Worm (Caenorhabditis elegans): Measurements from ENCODE around the gene C07B5.2.

Gene C07B5.2

DNA sequence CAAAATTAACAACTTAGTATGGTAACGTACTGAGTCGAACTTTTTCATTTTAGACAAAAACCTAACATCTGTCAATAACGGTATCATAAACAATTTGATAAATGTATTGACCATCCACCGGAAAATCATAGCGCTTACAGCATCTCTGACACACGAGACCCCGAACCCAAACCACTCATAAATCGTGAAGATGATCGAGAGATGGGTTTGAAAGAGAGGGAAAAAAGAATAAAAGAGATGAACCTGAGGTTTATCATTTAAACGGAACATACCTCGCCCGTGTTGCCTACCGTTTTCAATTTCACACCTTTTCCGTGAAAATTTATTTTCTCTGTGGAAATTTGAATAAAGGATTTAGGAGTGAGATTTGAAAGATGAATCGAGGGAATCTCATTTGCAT lies 27.4 kb downstream of the C07B5.2 start:
- no peak for TF ChIP-seq snpc-4 (tag; optimal IDR thresholded peaks at IDR 0.05)
- TF ChIP-seq ceh-20 (GFP tag; IDR thresholded peaks at IDR 0.05) = 0 out of 2 replicates have a peak, but pooled peaks have one; percentile 23
- TF ChIP-seq nhr-11 (tag; optimal IDR thresholded peaks at IDR 0.05) = no peak
- peak; percentile 5 for TF ChIP-seq hlh-11 (tag; optimal IDR thresholded peaks at IDR 0.05)
- TF ChIP-seq saeg-2 (GFP tag; IDR thresholded peaks at IDR 0.05) = no peak
- TF ChIP-seq nhr-28 (tag; optimal IDR thresholded peaks at IDR 0.05) = peak; percentile 24
- TF ChIP-seq zip-2 (tag; optimal IDR thresholded peaks at IDR 0.05) = no peak
- TF ChIP-seq nhr-41 (GFP tag; IDR thresholded peaks at IDR 0.05) = no peak
- peak; percentile 55 for TF ChIP-seq hlh-30 (tag; optimal IDR thresholded peaks at IDR 0.05; ENCODE audit: insufficient read depth)
- no peak for TF ChIP-seq lin-15B (tag; optimal IDR thresholded peaks at IDR 0.05)

- TF ChIP-seq zag-1 (tag; optimal IDR thresholded peaks at IDR 0.05) (no peak), aha-1 (tag) (peak; percentile 88)
Observed at ce11 chrX:9486160-9486559, 30.8 kb downstream of the C07B5.2 start.

- peak in 1 of 2 experiments; percentile 89 for TF ChIP-seq unc-62 (GFP tag; optimal IDR thresholded peaks at IDR 0.05 in 1 of 2)
- no peak for TF ChIP-seq unc-62 (tag; optimal IDR thresholded peaks at IDR 0.05)
- no peak for TF ChIP-seq nhr-10 (tag; optimal IDR thresholded peaks at IDR 0.05)
Observed at ce11 chrX:9483754-9484153, 33.3 kb downstream of the C07B5.2 start.

DNA sequence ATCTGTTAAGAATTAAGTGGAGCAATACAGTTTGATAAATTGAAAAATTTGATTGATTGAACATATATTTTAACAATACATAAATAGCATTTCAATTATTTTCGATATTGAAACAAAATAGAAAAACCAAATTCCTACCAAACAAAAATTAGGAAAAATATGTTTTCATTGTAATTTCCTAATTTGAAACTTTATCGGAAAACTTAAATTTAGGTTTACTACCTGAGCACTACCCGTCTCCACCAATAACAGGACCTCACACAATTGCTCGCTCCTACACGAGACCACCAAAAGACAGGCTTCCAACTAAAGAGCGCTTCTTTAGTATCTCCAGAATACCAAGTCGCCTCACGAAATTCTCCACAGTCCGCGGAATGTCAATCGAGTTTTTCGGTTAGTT lies 40.3 kb downstream of the C07B5.2 start:
- TF ChIP-seq skn-1 (tag; optimal IDR thresholded peaks at IDR 0.05) (no peak), aha-1 (tag) (peak; percentile 92)

ce11 chrX:9472170-9472569 lies 44.8 kb downstream of the C07B5.2 start, which contains the start of gene gap-2:
gap-2 (plus strand) TSS chrX:9472470.
- TF ChIP-seq mxl-2 (GFP tag; conservative IDR thresholded peaks at IDR 0.05) (no peak), attf-4 (tag; optimal IDR thresholded peaks at IDR 0.05) (no peak)

- TF ChIP-seq lir-3 (tag; optimal IDR thresholded peaks at IDR 0.05) (peak; percentile 79), mes-2 (tag; optimal IDR thresholded peaks at IDR 0.05; ENCODE audit: poor library complexity, severe bottlenecking) (peak; percentile 78), F44E2.7 (GFP tag; IDR thresholded peaks at IDR 0.05) (no peak), hmg-1.1 (GFP tag; IDR thresholded peaks at IDR 0.05) (peak; percentile 96), spr-1 (tag; optimal IDR thresholded peaks at IDR 0.05) (peak; percentile 81), ceh-62 (tag; optimal IDR thresholded peaks at IDR 0.05) (no peak), nhr-10 (tag; optimal IDR thresholded peaks at IDR 0.05) (no peak), unc-62 (GFP tag; optimal IDR thresholded peaks at IDR 0.05 in 1 of 2) (no peak), unc-62 (tag; optimal IDR thresholded peaks at IDR 0.05) (no peak), nhr-41 (GFP tag; IDR thresholded peaks at IDR 0.05) (peak; percentile 84), ZK546.5 (tag; optimal IDR thresholded peaks at IDR 0.05) (no peak), duxl-1 (tag; optimal IDR thresholded peaks at IDR 0.05; ENCODE audit: poor library complexity) (peak; percentile 90), T26A8.4 (GFP tag; IDR thresholded peaks at IDR 0.05) (peak; percentile 88), ZK337.2 (GFP tag; IDR thresholded peaks at IDR 0.05) (peak; percentile 67), pqm-1 (tag; optimal IDR thresholded peaks at IDR 0.05) (no peak), set-16 (GFP tag; IDR thresholded peaks at IDR 0.05) (no peak), arid-1 (GFP tag; conservative IDR thresholded peaks at IDR 0.05) (peak; percentile 79; the same call in 1 of the 2 replicates), madf-9 (GFP tag; conservative IDR thresholded peaks at IDR 0.05) (peak; percentile 89), jun-1 (tag; optimal IDR thresholded peaks at IDR 0.05) (peak; percentile 71), nhr-6 (tag; optimal IDR thresholded peaks at IDR 0.05) (peak; percentile 10), ztf-11 (tag; optimal IDR thresholded peaks at IDR 0.05) (no peak), nhr-11 (tag; optimal IDR thresholded peaks at IDR 0.05) (peak; percentile 31), R02D3.7 (tag; optimal IDR thresholded peaks at IDR 0.05) (no peak), hif-1 (tag; optimal IDR thresholded peaks at IDR 0.05) (peak in 1 of 2 experiments; percentile 40), fkh-10 (GFP tag; optimal IDR thresholded peaks at IDR 0.05) (peak; percentile 35), nhr-48 (tag; optimal IDR thresholded peaks at IDR 0.05) (peak; percentile 66), nhr-102 (tag; optimal IDR thresholded peaks at IDR 0.05) (peak; percentile 82), egl-27 (tag; optimal IDR thresholded peaks at IDR 0.05) (no peak), nhr-42 (GFP tag; IDR thresholded peaks at IDR 0.05) (peak; percentile 87), spr-3 (GFP tag; optimal IDR thresholded peaks at IDR 0.05) (peak; percentile 19)
Observed at ce11 chrX:9467573-9467972, 49.4 kb downstream of the C07B5.2 start.
